Worm (Caenorhabditis elegans) whole organism, L1 larva: ENCODE measurements around the gene ins-35.

Source experiments
- C16A3.4 ChIP-seq: fragments of 150-350 bp; optimal IDR thresholded peaks from 2 replicates; lab custom pipeline; 2014; ENCODE audit warnings: missing biosample characterization, missing genetic modification characterization
- C34B4.2 ChIP-seq: sonication (generic microtip); optimal IDR thresholded peaks from 2 replicates; lab custom pipeline; 2017; ENCODE audit warnings: mild to moderate bottlenecking, missing genetic modification characterization, missing compliant biosample characterization
- aly-2 ChIP-seq: fragments of 150-350 bp; optimal IDR thresholded peaks from 2 replicates; lab custom pipeline; 2014; ENCODE audit warnings: missing biosample characterization, missing genetic modification characterization
- ama-1 ChIP-seq: fragments of 150-350 bp; optimal IDR thresholded peaks from 2 replicates; lab custom pipeline; 2014
- blmp-1 ChIP-seq: fragments of 150-350 bp; optimal IDR thresholded peaks from 2 replicates; lab custom pipeline; 2014; ENCODE audit warnings: missing biosample characterization, missing genetic modification characterization
- ceh-8 ChIP-seq: fragments of 200-800 bp; sonication (Bioruptor generic); optimal IDR thresholded peaks from 2 replicates; lab custom pipeline; 2018; ENCODE audit warnings: mild to moderate bottlenecking, missing genetic modification characterization, moderate library complexity, missing compliant biosample characterization
- ceh-82 ChIP-seq, 3 experiments: fragments of 150-350 bp in 1 of 3; sonication (generic microtip) in 2 of 3; optimal IDR thresholded peaks; 2 replicates each; lab custom pipeline; 2014 to 2017; ENCODE audit warnings: missing biosample characterization in 3 of 3, missing genetic modification characterization in 3 of 3
- ceh-88 ChIP-seq: fragments of 200-800 bp; sonication (Bioruptor generic); IDR thresholded peaks from 2 replicates; pipeline ENCODE4 v1.3.6; 2022; ENCODE audit warnings: missing genetic modification characterization, missing compliant biosample characterization
- dpl-1 ChIP-seq, 3 experiments: fragments of 150-350 bp in 2 of 3; sonication (generic microtip) in 1 of 3; optimal IDR thresholded peaks; 2 replicates each; lab custom pipeline; 2014 to 2017; ENCODE audit warnings: missing biosample characterization in 3 of 3, missing genetic modification characterization in 3 of 3, missing genetic modification reagents in 3 of 3
- efl-1 ChIP-seq, 4 experiments: fragments of 150-350 bp; optimal IDR thresholded peaks in 3 of 4; peaks in 1 of 4; 1 replicate in 1 of 4; 2 replicates in 3 of 4; lab custom pipeline; 2014; ENCODE audit warnings: missing biosample characterization in 2 of 4, missing genetic modification characterization in 2 of 4, missing genetic modification reagents in 2 of 4
- efl-3 ChIP-seq: fragments of 200-800 bp; sonication (Bioruptor generic); optimal IDR thresholded peaks from 2 replicates; lab custom pipeline; 2018; ENCODE audit warnings: mild to moderate bottlenecking, missing genetic modification characterization, missing compliant biosample characterization
- egl-27 ChIP-seq, 2 experiments: fragments of 150-350 bp in 1 of 2; sonication (generic microtip); optimal IDR thresholded peaks; 3 replicates each; lab custom pipeline; 2017 to 2018; ENCODE audit warnings: missing biosample characterization in 2 of 2, missing genetic modification characterization in 2 of 2, missing genetic modification reagents in 2 of 2
- elt-2 ChIP-seq: sonication (generic microtip); optimal IDR thresholded peaks from 2 replicates; lab custom pipeline; 2016; ENCODE audit warnings: missing genetic modification characterization, mild to moderate bottlenecking, inconsistent platforms, missing compliant biosample characterization, missing genetic modification reagents
- elt-3 ChIP-seq, 6 experiments: fragments of 150-350 bp in 1 of 6; sonication (generic microtip); optimal IDR thresholded peaks; 2 replicates each; lab custom pipeline; 2017 to 2018; ENCODE audit warnings: missing biosample characterization in 6 of 6, missing genetic modification characterization in 6 of 6, inconsistent platforms in 1 of 6
- fkh-10 ChIP-seq: sonication (generic microtip); optimal IDR thresholded peaks from 2 replicates; lab custom pipeline; 2017; ENCODE audit warnings: missing biosample characterization, missing genetic modification reagents, missing genetic modification characterization
- fkh-8 ChIP-seq: sonication (generic microtip); optimal IDR thresholded peaks from 2 replicates; lab custom pipeline; 2016; ENCODE audit warnings: mild to moderate bottlenecking, missing genetic modification characterization, missing compliant biosample characterization
- hpl-2 ChIP-seq: fragments of 150-350 bp; optimal IDR thresholded peaks from 2 replicates; lab custom pipeline; 2014; ENCODE audit warnings: missing biosample characterization, missing genetic modification reagents, missing genetic modification characterization
- irx-1 ChIP-seq: sonication (generic microtip); optimal IDR thresholded peaks from 2 replicates; lab custom pipeline; 2016; ENCODE audit warnings: missing genetic modification characterization, missing compliant biosample characterization
- jun-1 ChIP-seq: fragments of 150-350 bp; optimal IDR thresholded peaks from 2 replicates; lab custom pipeline; 2014; ENCODE audit warnings: missing biosample characterization, missing genetic modification reagents, missing genetic modification characterization
- lin-13 ChIP-seq: fragments of 150-350 bp; optimal IDR thresholded peaks from 2 replicates; lab custom pipeline; 2014; ENCODE audit warnings: missing biosample characterization, missing genetic modification reagents, missing genetic modification characterization
- lin-14 ChIP-seq: fragments of 200-800 bp; sonication (Bioruptor generic); optimal IDR thresholded peaks from 2 replicates; lab custom pipeline; 2018; ENCODE audit warnings: mild to moderate bottlenecking, missing genetic modification characterization, moderate library complexity, missing compliant biosample characterization
- lin-15B ChIP-seq: fragments of 150-350 bp; sonication (generic microtip); optimal IDR thresholded peaks from 3 replicates; lab custom pipeline; 2014; ENCODE audit warnings: missing biosample characterization, missing genetic modification characterization
- lin-35 ChIP-seq, 2 experiments: fragments of 150-350 bp; optimal IDR thresholded peaks; 2 replicates each; lab custom pipeline; 2014; ENCODE audit warnings: missing biosample characterization in 2 of 2, missing genetic modification characterization in 2 of 2, missing genetic modification reagents in 2 of 2
- lir-3 ChIP-seq: sonication (generic microtip); optimal IDR thresholded peaks from 2 replicates; lab custom pipeline; 2016; ENCODE audit warnings: mild to moderate bottlenecking, missing genetic modification characterization, moderate library complexity, missing compliant biosample characterization; ENCODE audit not compliant: poor library complexity
- lsy-2 ChIP-seq, 2 experiments: fragments of 150-350 bp; optimal IDR thresholded peaks; 2 replicates each; lab custom pipeline; 2014; ENCODE audit warnings: missing biosample characterization in 2 of 2, missing genetic modification characterization in 2 of 2
- mab-9 ChIP-seq: fragments of 200-800 bp; sonication (Bioruptor generic); IDR thresholded peaks from 2 replicates; pipeline ENCODE4 v1.3.6; 2022; ENCODE audit warnings: missing genetic modification reagents, missing genetic modification characterization, missing compliant biosample characterization
- mef-2 ChIP-seq: fragments of 150-350 bp; optimal IDR thresholded peaks from 2 replicates; lab custom pipeline; 2014; ENCODE audit warnings: missing biosample characterization, missing genetic modification characterization
- mep-1 ChIP-seq: fragments of 150-350 bp; optimal IDR thresholded peaks from 2 replicates; lab custom pipeline; 2014; ENCODE audit warnings: missing biosample characterization, missing genetic modification characterization
- nhr-11 ChIP-seq: fragments of 150-350 bp; optimal IDR thresholded peaks from 2 replicates; lab custom pipeline; 2014; ENCODE audit warnings: missing biosample characterization, missing genetic modification characterization
- nhr-12 ChIP-seq: sonication (generic microtip); optimal IDR thresholded peaks from 2 replicates; lab custom pipeline; 2017; ENCODE audit warnings: missing biosample characterization, missing genetic modification characterization
- nhr-237 ChIP-seq: fragments of 150-350 bp; optimal IDR thresholded peaks from 2 replicates; lab custom pipeline; 2014; ENCODE audit warnings: missing biosample characterization, missing genetic modification characterization
- nhr-28 ChIP-seq: fragments of 150-350 bp; optimal IDR thresholded peaks from 2 replicates; lab custom pipeline; 2014; ENCODE audit warnings: missing biosample characterization, missing genetic modification characterization
- nhr-47 ChIP-seq: sonication (generic microtip); optimal IDR thresholded peaks from 2 replicates; lab custom pipeline; 2016; ENCODE audit warnings: mild to moderate bottlenecking, missing genetic modification characterization, moderate library complexity, missing compliant biosample characterization
- nhr-76 ChIP-seq: sonication (generic microtip); optimal IDR thresholded peaks from 2 replicates; lab custom pipeline; 2017; ENCODE audit warnings: missing biosample characterization, missing genetic modification characterization
- nhr-77 ChIP-seq: fragments of 150-350 bp; optimal IDR thresholded peaks from 2 replicates; lab custom pipeline; 2014; ENCODE audit warnings: missing biosample characterization, missing genetic modification characterization
- nhr-90 ChIP-seq: sonication (generic microtip); optimal IDR thresholded peaks from 2 replicates; lab custom pipeline; 2016; ENCODE audit warnings: mild to moderate bottlenecking, missing genetic modification characterization, missing compliant biosample characterization; ENCODE audit not compliant: poor library complexity
- snpc-4 ChIP-seq: fragments of 150-350 bp; optimal IDR thresholded peaks from 2 replicates; lab custom pipeline; 2014; ENCODE audit warnings: missing biosample characterization, missing genetic modification characterization
- snu-23 ChIP-seq: sonication (generic microtip); optimal IDR thresholded peaks from 2 replicates; lab custom pipeline; 2016; ENCODE audit warnings: missing genetic modification characterization, missing compliant biosample characterization
- sox-4 ChIP-seq: sonication (generic microtip); optimal IDR thresholded peaks from 2 replicates; lab custom pipeline; 2016; ENCODE audit warnings: missing genetic modification characterization, missing compliant biosample characterization
- swsn-7 ChIP-seq: sonication (generic microtip); optimal IDR thresholded peaks from 2 replicates; lab custom pipeline; 2016; ENCODE audit warnings: missing genetic modification characterization, missing compliant biosample characterization
- tbx-2 ChIP-seq: sonication (generic microtip); optimal IDR thresholded peaks from 2 replicates; lab custom pipeline; 2016; ENCODE audit warnings: missing genetic modification characterization, missing compliant biosample characterization
- unc-130 ChIP-seq: fragments of 150-350 bp; optimal IDR thresholded peaks from 2 replicates; lab custom pipeline; 2017; ENCODE audit warnings: missing biosample characterization, missing genetic modification characterization, inconsistent platforms
- unc-98 ChIP-seq: fragments of 200-800 bp; sonication (Bioruptor generic); IDR thresholded peaks from 2 replicates; pipeline ENCODE4 v1.3.6; 2022; ENCODE audit warnings: missing genetic modification characterization, missing compliant biosample characterization
- zag-1 ChIP-seq: fragments of 150-350 bp; optimal IDR thresholded peaks from 2 replicates; lab custom pipeline; 2014; ENCODE audit warnings: missing biosample characterization, missing genetic modification characterization
- ztf-4 ChIP-seq: fragments of 150-350 bp; optimal IDR thresholded peaks from 2 replicates; lab custom pipeline; 2014; ENCODE audit warnings: missing biosample characterization, missing genetic modification characterization

ins-35 gene

ce11 chrV:20411659-20412058, 36.3 kb downstream of the ins-35 start, which contains the start of gene F53H2.3:
F53H2.3 (minus strand) TSS chrV:20411759.
- TF ChIP-seq ceh-8 (GFP tag; lab: Kevin White, UChicago), result no peak
- no peak for TF ChIP-seq mab-9 (GFP tag; lab: Robert Waterston, UW)
- no peak for TF ChIP-seq nhr-90 (tag; lab: Kevin White, UChicago)
- no peak for TF ChIP-seq ama-1 (lab: Kevin White, UChicago)
- no peak for TF ChIP-seq fkh-10 (GFP tag; lab: Kevin White, UChicago)
- no peak for TF ChIP-seq hpl-2 (GFP tag; lab: Kevin White, UChicago)
- no peak for TF ChIP-seq lin-13 (GFP tag; lab: Kevin White, UChicago)
- no peak for TF ChIP-seq aly-2 (tag; lab: Kevin White, UChicago)
- no peak for TF ChIP-seq snpc-4 (tag; lab: Kevin White, UChicago)
- no peak for TF ChIP-seq sox-4 (tag; lab: Kevin White, UChicago)
- no peak for TF ChIP-seq nhr-11 (tag; lab: Kevin White, UChicago)
- no peak for TF ChIP-seq blmp-1
- no peak for TF ChIP-seq lsy-2 (tag; optimal IDR thresholded peaks at IDR 0.05; lab: Kevin White, UChicago)
- no peak for TF ChIP-seq C34B4.2
- no peak for TF ChIP-seq nhr-77 (tag; lab: Kevin White, UChicago)
- no peak for TF ChIP-seq efl-1 (optimal IDR thresholded peaks at IDR 0.05; lab: Kevin White, UChicago)
- no peak for TF ChIP-seq efl-1 (GFP tag; optimal IDR thresholded peaks at IDR 0.05 in 1 of 2; lab: Kevin White, UChicago)
- no peak for TF ChIP-seq tbx-2 (tag; lab: Kevin White, UChicago)
- TF ChIP-seq lin-15B, result no peak
- TF ChIP-seq unc-130, result no peak
- TF ChIP-seq lir-3 (tag; lab: Kevin White, UChicago), result no peak

ce11 chrV:20412225-20412624, 36.9 kb downstream of the ins-35 start:
- TF ChIP-seq mab-9 (GFP tag; lab: Robert Waterston, UW) (no peak), fkh-8 (no peak), snpc-4 (tag; lab: Kevin White, UChicago) (no peak), C16A3.4 (tag; lab: Kevin White, UChicago) (no peak), nhr-47 (no peak), ceh-88 (GFP tag; lab: Robert Waterston, UW) (no peak), mep-1 (no peak), elt-2 (tag; lab: Kevin White, UChicago) (peak; percentile 41), elt-3 (tag; optimal IDR thresholded peaks at IDR 0.05; lab: Kevin White, UChicago) (peak in 2 of 6 experiments; percentile 24 to 49), lin-15B (no peak), lin-13 (GFP tag; lab: Kevin White, UChicago) (no peak), tbx-2 (tag; lab: Kevin White, UChicago) (no peak), efl-3 (GFP tag; lab: Kevin White, UChicago) (no peak), dpl-1 (GFP tag; optimal IDR thresholded peaks at IDR 0.05; lab: Kevin White, UChicago) (no peak), zag-1 (tag; lab: Kevin White, UChicago) (no peak), nhr-76 (tag; lab: Kevin White, UChicago) (no peak), nhr-28 (tag; lab: Kevin White, UChicago) (no peak), egl-27 (tag; optimal IDR thresholded peaks at IDR 0.05; lab: Kevin White, UChicago) (no peak), snu-23 (GFP tag; lab: Kevin White, UChicago) (no peak), swsn-7 (no peak), irx-1 (tag; lab: Kevin White, UChicago) (no peak), lsy-2 (tag; optimal IDR thresholded peaks at IDR 0.05; lab: Kevin White, UChicago) (no peak), lin-14 (GFP tag; lab: Kevin White, UChicago) (no peak), hpl-2 (GFP tag; lab: Kevin White, UChicago) (no peak), ztf-4 (tag; lab: Kevin White, UChicago) (no peak), blmp-1 (peak; percentile 54), nhr-237 (tag; lab: Kevin White, UChicago) (no peak), mef-2 (tag; lab: Kevin White, UChicago) (no peak), ceh-82 (tag; optimal IDR thresholded peaks at IDR 0.05; lab: Kevin White, UChicago) (no peak), lin-35 (GFP tag; optimal IDR thresholded peaks at IDR 0.05; lab: Kevin White, UChicago) (peak in 1 of 2 experiments; percentile 33), efl-1 (optimal IDR thresholded peaks at IDR 0.05; lab: Kevin White, UChicago) (no peak), efl-1 (GFP tag; optimal IDR thresholded peaks at IDR 0.05 in 1 of 2; lab: Kevin White, UChicago) (peak in 1 of 2 experiments; percentile 88), ceh-8 (GFP tag; lab: Kevin White, UChicago) (no peak), lir-3 (tag; lab: Kevin White, UChicago) (no peak), aly-2 (tag; lab: Kevin White, UChicago) (no peak), unc-98 (no peak), nhr-12 (tag; lab: Kevin White, UChicago) (no peak), jun-1 (tag; lab: Kevin White, UChicago) (no peak)
